Fruit fly (Drosophila melanogaster): ENCODE data around the gene CG2694.

dm6 chrX:2684442-2684841, 29.4 kb upstream of the CG2694 start:
- no peak for TF ChIP-seq usp (GFP tag; optimal IDR thresholded peaks at IDR 0.05)
- no peak for TF ChIP-seq EcR (GFP tag; optimal IDR thresholded peaks at IDR 0.05)
- no peak for TF ChIP-seq pan (optimal IDR thresholded peaks at IDR 0.05)
